Worm (Caenorhabditis elegans) whole organism, young adult: ENCODE data around the gene ifd-1.

Experiments
- B0035.1 ChIP-seq: sonication (generic microtip); optimal IDR thresholded peaks from 2 replicates; lab custom pipeline; 2016; ENCODE audit warnings: missing genetic modification characterization, mild to moderate bottlenecking, missing compliant biosample characterization, missing genotype, missing genetic modification reagents
- B0261.1 ChIP-seq: sonication (generic microtip); optimal IDR thresholded peaks from 2 replicates; lab custom pipeline; 2016; ENCODE audit warnings: mild to moderate bottlenecking, missing genetic modification characterization, moderate library complexity, missing compliant biosample characterization
- C06A6.2 ChIP-seq: fragments of 200-800 bp; sonication (Bioruptor generic); conservative IDR thresholded peaks from 2 replicates; pipeline ENCODE4 v1.3.6; 2022; ENCODE audit warnings: missing genetic modification characterization, missing compliant biosample characterization
- C17E4.6 ChIP-seq: fragments of 200-800 bp; sonication (Bioruptor generic); IDR thresholded peaks from 2 replicates; pipeline ENCODE4 v1.3.6; 2022; ENCODE audit warnings: missing genetic modification reagents, missing genetic modification characterization, missing compliant biosample characterization
- F22D6.2 ChIP-seq: sonication (generic microtip); optimal IDR thresholded peaks from 2 replicates; lab custom pipeline; 2016; ENCODE audit warnings: mild to moderate bottlenecking, missing genetic modification characterization, missing compliant biosample characterization
- F23B12.7 ChIP-seq: sonication (generic microtip); optimal IDR thresholded peaks from 2 replicates; lab custom pipeline; 2017; ENCODE audit warnings: missing genetic modification characterization, mild to moderate bottlenecking, missing compliant biosample characterization, antibody characterized with exemption, moderate library complexity; ENCODE audit not compliant: insufficient read depth
- F33H1.4 ChIP-seq: fragments of 200-800 bp; sonication (Bioruptor generic); IDR thresholded peaks from 2 replicates; pipeline ENCODE4 v1.3.6; 2022; ENCODE audit warnings: missing genetic modification reagents, missing genetic modification characterization, missing compliant biosample characterization
- F37B4.10 ChIP-seq: fragments of 200-800 bp; sonication (Bioruptor generic); IDR thresholded peaks from 2 replicates; pipeline ENCODE4 v1.3.6; 2022; ENCODE audit warnings: missing genetic modification characterization, missing compliant biosample characterization
- F39B2.1 ChIP-seq: fragments of 200-800 bp; sonication (Bioruptor generic); IDR thresholded peaks from 2 replicates; pipeline ENCODE4 v1.3.6; 2022; ENCODE audit warnings: missing genetic modification reagents, missing genetic modification characterization, missing compliant biosample characterization
- F49E8.2 ChIP-seq: sonication (generic microtip); optimal IDR thresholded peaks from 3 replicates; lab custom pipeline; 2017; ENCODE audit warnings: missing genetic modification characterization, mild to moderate bottlenecking, missing compliant biosample characterization, antibody characterized with exemption, moderate library complexity; ENCODE audit not compliant: insufficient read depth
- F52B5.7 ChIP-seq: sonication (generic microtip); optimal IDR thresholded peaks from 2 replicates; lab custom pipeline; 2016; ENCODE audit warnings: mild to moderate bottlenecking, missing genetic modification characterization, missing compliant biosample characterization
- F55B11.4 ChIP-seq: sonication (generic microtip); optimal IDR thresholded peaks from 2 replicates; lab custom pipeline; 2016; ENCODE audit warnings: missing compliant biosample characterization, missing genetic modification characterization, borderline replicate concordance; ENCODE audit not compliant: insufficient read depth
- F57A8.1 ChIP-seq: fragments of 200-800 bp; sonication (Bioruptor generic); optimal IDR thresholded peaks from 2 replicates; lab custom pipeline; 2018; ENCODE audit warnings: mild to moderate bottlenecking, missing genetic modification characterization, moderate library complexity, missing compliant biosample characterization
- F57C9.4 ChIP-seq: sonication (generic microtip); optimal IDR thresholded peaks from 2 replicates; lab custom pipeline; 2017; ENCODE audit warnings: mild to moderate bottlenecking, missing genetic modification characterization, missing compliant biosample characterization
- K12H6.12 ChIP-seq: fragments of 200-800 bp; sonication (Bioruptor generic); optimal IDR thresholded peaks from 2 replicates; lab custom pipeline; 2018; ENCODE audit warnings: mild to moderate bottlenecking, missing genetic modification characterization, missing compliant biosample characterization
- Y67H2A.10 ChIP-seq: fragments of 200-800 bp; sonication (Bioruptor generic); conservative IDR thresholded peaks from 2 replicates; pipeline ENCODE4 v1.3.6; 2022; ENCODE audit warnings: missing genetic modification reagents, missing genetic modification characterization, missing compliant biosample characterization
- Y79H2A.3 ChIP-seq: fragments of 200-800 bp; sonication (Bioruptor generic); conservative IDR thresholded peaks from 2 replicates; pipeline ENCODE4 v1.3.6; 2022; ENCODE audit warnings: missing genetic modification reagents, missing genetic modification characterization, missing compliant biosample characterization
- Y95B8A.8 ChIP-seq: fragments of 200-800 bp; sonication (Bioruptor generic); IDR thresholded peaks from 2 replicates; pipeline ENCODE4 v1.3.6; 2022; ENCODE audit warnings: missing genetic modification reagents, missing genetic modification characterization, missing compliant biosample characterization
- ZK185.1 ChIP-seq: sonication (generic microtip); optimal IDR thresholded peaks from 2 replicates; lab custom pipeline; 2016; ENCODE audit warnings: mild to moderate bottlenecking, missing genetic modification characterization, missing compliant biosample characterization; ENCODE audit not compliant: poor library complexity, severe bottlenecking
- aptf-3 ChIP-seq: fragments of 200-800 bp; sonication (Bioruptor generic); IDR thresholded peaks from 2 replicates; pipeline ENCODE4 v1.3.6; 2022; ENCODE audit warnings: missing genetic modification characterization, missing compliant biosample characterization
- atf-7 ChIP-seq: sonication (generic microtip); optimal IDR thresholded peaks from 2 replicates; lab custom pipeline; 2017; ENCODE audit warnings: mild to moderate bottlenecking, missing genetic modification characterization, missing compliant biosample characterization
- bed-1 ChIP-seq: fragments of 200-800 bp; sonication (Bioruptor generic); IDR thresholded peaks from 2 replicates; pipeline ENCODE4 v1.3.6; 2022; ENCODE audit warnings: missing genetic modification reagents, missing genetic modification characterization, missing compliant biosample characterization
- ceh-27 ChIP-seq: fragments of 200-800 bp; sonication (Bioruptor generic); optimal IDR thresholded peaks from 2 replicates; lab custom pipeline; 2018; ENCODE audit warnings: mild to moderate bottlenecking, missing genetic modification characterization, moderate library complexity, missing compliant biosample characterization
- ceh-40 ChIP-seq: fragments of 200-800 bp; sonication (Bioruptor generic); IDR thresholded peaks from 2 replicates; pipeline ENCODE4 v1.3.6; 2022; ENCODE audit warnings: missing genetic modification characterization, missing compliant biosample characterization
- chd-7 ChIP-seq: sonication (generic microtip); optimal IDR thresholded peaks from 2 replicates; lab custom pipeline; 2016; ENCODE audit warnings: mild to moderate bottlenecking, missing genetic modification characterization, moderate library complexity, missing compliant biosample characterization
- die-1 ChIP-seq: sonication (generic microtip); optimal IDR thresholded peaks from 2 replicates; lab custom pipeline; 2016; ENCODE audit warnings: missing genotype, mild to moderate bottlenecking, missing genetic modification characterization, missing compliant biosample characterization
- efl-1 ChIP-seq: fragments of 150-350 bp; optimal IDR thresholded peaks from 2 replicates; lab custom pipeline; 2014; ENCODE audit warnings: missing biosample characterization, missing genetic modification reagents, missing genetic modification characterization
- egl-44 ChIP-seq: fragments of 200-800 bp; sonication (Bioruptor generic); IDR thresholded peaks from 2 replicates; pipeline ENCODE4 v1.3.6; 2022; ENCODE audit warnings: missing genetic modification reagents, missing genetic modification characterization, missing compliant biosample characterization
- ekl-4 ChIP-seq: fragments of 200-800 bp; sonication (Bioruptor generic); IDR thresholded peaks from 2 replicates; pipeline ENCODE4 v1.3.6; 2022; ENCODE audit warnings: missing genetic modification reagents, missing genetic modification characterization, missing compliant biosample characterization
- hlh-26 ChIP-seq: fragments of 200-800 bp; sonication (Bioruptor generic); conservative IDR thresholded peaks from 2 replicates; pipeline ENCODE4 v1.3.6; 2022; ENCODE audit warnings: missing genetic modification reagents, missing genetic modification characterization, missing compliant biosample characterization
- let-526 ChIP-seq: fragments of 200-800 bp; sonication (Bioruptor generic); IDR thresholded peaks from 2 replicates; pipeline ENCODE4 v1.3.6; 2022; ENCODE audit warnings: missing genetic modification reagents, missing genetic modification characterization, missing compliant biosample characterization
- lin-26 ChIP-seq: fragments of 200-800 bp; sonication (Bioruptor generic); IDR thresholded peaks from 2 replicates; pipeline ENCODE4 v1.3.6; 2022; ENCODE audit warnings: missing genetic modification reagents, missing genetic modification characterization, missing compliant biosample characterization
- lin-40 ChIP-seq: sonication (generic microtip); optimal IDR thresholded peaks from 2 replicates; lab custom pipeline; 2016; ENCODE audit warnings: missing genetic modification characterization, mild to moderate bottlenecking, missing compliant biosample characterization, missing genotype, missing genetic modification reagents
- lsl-1 ChIP-seq: fragments of 200-800 bp; sonication (Bioruptor generic); optimal IDR thresholded peaks from 2 replicates; lab custom pipeline; 2018; ENCODE audit warnings: mild to moderate bottlenecking, missing genetic modification characterization, moderate library complexity, missing compliant biosample characterization
- madf-10 ChIP-seq: sonication (generic microtip); optimal IDR thresholded peaks from 2 replicates; lab custom pipeline; 2016; ENCODE audit warnings: mild to moderate bottlenecking, missing genetic modification characterization, missing compliant biosample characterization
- nfya-2 ChIP-seq: fragments of 200-800 bp; sonication (Bioruptor generic); IDR thresholded peaks from 2 replicates; pipeline ENCODE4 v1.3.6; 2022; ENCODE audit warnings: missing genetic modification reagents, missing genetic modification characterization, missing compliant biosample characterization
- nhr-120 ChIP-seq: fragments of 200-800 bp; sonication (Bioruptor generic); IDR thresholded peaks from 2 replicates; pipeline ENCODE4 v1.3.6; 2022; ENCODE audit warnings: missing genetic modification characterization, missing compliant biosample characterization
- nhr-179 ChIP-seq: sonication (generic microtip); optimal IDR thresholded peaks from 2 replicates; lab custom pipeline; 2016; ENCODE audit warnings: mild to moderate bottlenecking, missing genetic modification characterization, missing compliant biosample characterization
- nhr-27 ChIP-seq: fragments of 200-800 bp; sonication (Bioruptor generic); optimal IDR thresholded peaks from 2 replicates; lab custom pipeline; 2018; ENCODE audit warnings: mild to moderate bottlenecking, missing genetic modification characterization, moderate library complexity, missing compliant biosample characterization
- nhr-80 ChIP-seq: sonication (generic microtip); optimal IDR thresholded peaks from 2 replicates; lab custom pipeline; 2016; ENCODE audit warnings: missing genetic modification characterization, missing compliant biosample characterization
- repo-1 ChIP-seq: sonication (generic microtip); optimal IDR thresholded peaks from 2 replicates; lab custom pipeline; 2017; ENCODE audit warnings: mild to moderate bottlenecking, missing genetic modification characterization, missing compliant biosample characterization
- sdz-38 ChIP-seq: sonication (generic microtip); optimal IDR thresholded peaks from 2 replicates; lab custom pipeline; 2016; ENCODE audit warnings: missing genotype, missing genetic modification characterization, missing compliant biosample characterization
- snpc-4 ChIP-seq, 5 experiments: fragments of 150-350 bp in 1 of 5; sonication (generic microtip) in 4 of 5; optimal IDR thresholded peaks; 2 replicates each; lab custom pipeline; 2014 to 2018; ENCODE audit warnings: missing genetic modification characterization in 5 of 5, missing biosample characterization in 3 of 5, antibody characterized with exemption in 2 of 5, mild to moderate bottlenecking in 2 of 5, missing compliant biosample characterization in 2 of 5, missing genotype in 2 of 5, moderate library complexity in 2 of 5, missing genetic modification reagents in 1 of 5
- tlf-1 ChIP-seq: fragments of 200-800 bp; sonication (Bioruptor generic); optimal IDR thresholded peaks from 2 replicates; lab custom pipeline; 2018; ENCODE audit warnings: mild to moderate bottlenecking, missing genetic modification characterization, missing compliant biosample characterization
- ztf-22 ChIP-seq: fragments of 200-800 bp; sonication (Bioruptor generic); optimal IDR thresholded peaks from 2 replicates; lab custom pipeline; 2018; ENCODE audit warnings: mild to moderate bottlenecking, missing genetic modification characterization, moderate library complexity, missing compliant biosample characterization
- ztf-26 ChIP-seq: sonication (generic microtip); optimal IDR thresholded peaks from 2 replicates; lab custom pipeline; 2017; ENCODE audit warnings: missing genetic modification characterization, missing compliant biosample characterization
- ztf-28 ChIP-seq: fragments of 200-800 bp; sonication (Bioruptor generic); IDR thresholded peaks from 2 replicates; pipeline ENCODE4 v1.3.6; 2022; ENCODE audit warnings: missing genetic modification reagents, missing genetic modification characterization, missing compliant biosample characterization

ifd-1 gene

DNA sequence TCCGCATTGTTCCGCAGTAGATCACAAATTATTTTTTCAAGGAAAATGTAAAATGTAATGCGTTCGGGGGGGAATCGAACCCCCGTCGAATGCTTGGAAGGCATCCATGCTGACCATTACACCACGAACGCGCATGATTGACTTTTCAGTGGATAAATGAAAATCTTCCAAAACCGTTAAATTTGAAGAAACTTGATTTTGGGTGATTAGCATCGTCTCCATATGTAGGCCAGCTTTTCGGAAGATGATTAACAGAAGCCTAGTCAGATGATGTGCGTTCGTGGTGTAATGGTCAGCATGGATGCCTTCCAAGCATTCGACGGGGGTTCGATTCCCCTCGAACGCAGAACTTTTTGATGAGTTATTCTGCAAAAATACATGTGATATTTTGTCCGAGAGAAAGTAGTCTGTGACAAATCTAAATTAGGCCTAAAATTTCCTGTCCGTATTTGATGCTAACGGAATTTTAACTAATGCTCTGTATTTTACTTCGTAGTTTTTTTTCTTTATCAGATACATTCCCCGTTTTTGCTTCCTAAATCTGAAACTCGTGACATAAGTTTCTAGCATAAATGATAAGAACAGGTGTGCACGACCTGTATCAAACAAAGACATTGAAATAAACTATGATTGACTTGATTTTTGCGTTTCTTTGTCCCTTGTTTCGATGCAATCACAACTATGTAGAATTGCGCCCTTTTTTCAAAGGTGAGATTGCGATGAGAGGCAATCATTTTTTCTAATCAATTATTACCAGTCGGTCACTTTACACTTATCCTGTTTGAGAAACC, 22.4 kb upstream of the ifd-1 start, which contains the start of gene C28G1.10:
C28G1.10 (plus strand) TSS at position 676 of the 791 bp plus-strand sequence.
- peak; percentile 76 for TF ChIP-seq B0261.1 (tag; lab: Kevin White, UChicago)
- no peak for TF ChIP-seq ztf-28 (GFP tag; lab: Robert Waterston, UW)
- TF ChIP-seq ekl-4 = no peak
- no peak for TF ChIP-seq F57A8.1 (GFP tag; lab: Kevin White, UChicago)
- TF ChIP-seq ceh-27 (GFP tag; lab: Kevin White, UChicago) = no peak
- TF ChIP-seq sdz-38 = no peak
- no peak for TF ChIP-seq Y95B8A.8 (GFP tag; lab: Robert Waterston, UW)
- TF ChIP-seq lin-26 (GFP tag; lab: Robert Waterston, UW) = peak; percentile 89
- no peak for TF ChIP-seq repo-1 (tag; lab: Kevin White, UChicago)
- TF ChIP-seq bed-1 = peak; percentile 81; the same call in 1 of the 2 replicates
- no peak for TF ChIP-seq C17E4.6
- no peak for TF ChIP-seq ztf-22 (GFP tag; lab: Kevin White, UChicago)
- no peak for TF ChIP-seq let-526
- TF ChIP-seq snpc-4 (GFP tag; optimal IDR thresholded peaks at IDR 0.05; lab: Kevin White, UChicago) = peak; percentile 53
- peak in 1 of 4 experiments; percentile 61 for TF ChIP-seq snpc-4 (tag; optimal IDR thresholded peaks at IDR 0.05; lab: Kevin White, UChicago)
- TF ChIP-seq egl-44 (GFP tag; lab: Robert Waterston, UW) = peak; percentile 62; the same call in 1 of the 2 replicates
- peak; percentile 61 for TF ChIP-seq nhr-80 (tag; lab: Kevin White, UChicago)
- no peak for TF ChIP-seq madf-10 (tag; lab: Kevin White, UChicago)
- TF ChIP-seq ceh-40 (GFP tag; lab: Robert Waterston, UW) = peak; percentile 49; the same call in 1 of the 2 replicates
- no peak for TF ChIP-seq F33H1.4 (GFP tag; lab: Robert Waterston, UW)
- TF ChIP-seq B0035.1 = no peak
- TF ChIP-seq F57C9.4 = no peak
- no peak for TF ChIP-seq F39B2.1 (GFP tag; lab: Robert Waterston, UW)
- no peak for TF ChIP-seq tlf-1
- TF ChIP-seq nhr-120 (GFP tag; lab: Robert Waterston, UW) = 0 out of 2 replicates have a peak, but pooled peaks have one; percentile 67
- no peak for TF ChIP-seq nhr-179
- TF ChIP-seq ztf-26 (tag; lab: Kevin White, UChicago) = no peak
- peak; percentile 85 for TF ChIP-seq die-1 (tag; lab: Kevin White, UChicago)
- peak; percentile 23 for TF ChIP-seq lin-40
- no peak for TF ChIP-seq hlh-26
- TF ChIP-seq chd-7 = no peak
- TF ChIP-seq F52B5.7 = no peak
- no peak; the same call in 1 of the 2 replicates for TF ChIP-seq C06A6.2 (GFP tag; lab: Robert Waterston, UW)
- no peak for TF ChIP-seq F23B12.7 (tag; lab: Kevin White, UChicago)
- TF ChIP-seq F22D6.2 (tag; lab: Kevin White, UChicago) = no peak
- TF ChIP-seq efl-1 (GFP tag; lab: Kevin White, UChicago) = no peak
- TF ChIP-seq F37B4.10 (GFP tag; lab: Robert Waterston, UW) = no peak
- no peak for TF ChIP-seq F49E8.2
- TF ChIP-seq nfya-2 (GFP tag; lab: Robert Waterston, UW) = 0 out of 2 replicates have a peak, but pooled peaks have one; percentile 27
- no peak for TF ChIP-seq nhr-27 (tag; lab: Kevin White, UChicago)
- no peak for TF ChIP-seq Y67H2A.10 (GFP tag; lab: Robert Waterston, UW)
- TF ChIP-seq lsl-1 (GFP tag; lab: Kevin White, UChicago) = no peak
- TF ChIP-seq ZK185.1 (tag; lab: Kevin White, UChicago) = no peak
- no peak for TF ChIP-seq atf-7
- TF ChIP-seq Y79H2A.3 (GFP tag; lab: Robert Waterston, UW) = no peak
- TF ChIP-seq K12H6.12 (tag; lab: Kevin White, UChicago) = no peak
- no peak for TF ChIP-seq F55B11.4 (tag; lab: Kevin White, UChicago)
- TF ChIP-seq aptf-3 = no peak
